Worm (Caenorhabditis elegans) whole organism, young adult: Measurements from ENCODE around the gene col-129.

Experiments used
- B0261.1 ChIP-seq: sonication (generic microtip); optimal IDR thresholded peaks from 2 replicates; lab custom pipeline; 2016; ENCODE audit warnings: mild to moderate bottlenecking, missing genetic modification characterization, moderate library complexity, missing compliant biosample characterization
- K11D2.4 ChIP-seq: fragments of 200-800 bp; sonication (Bioruptor generic); IDR thresholded peaks from 2 replicates; pipeline ENCODE4 v1.3.6; 2022; ENCODE audit warnings: missing genetic modification reagents, missing genetic modification characterization, missing compliant biosample characterization
- T07F8.4 ChIP-seq: sonication (generic microtip); optimal IDR thresholded peaks from 2 replicates; lab custom pipeline; 2016; ENCODE audit warnings: mild to moderate bottlenecking, missing genetic modification characterization, moderate library complexity, missing compliant biosample characterization
- T26A5.8 ChIP-seq: sonication (generic microtip); optimal IDR thresholded peaks from 2 replicates; lab custom pipeline; 2016; ENCODE audit warnings: missing genetic modification characterization, missing compliant biosample characterization
- Y53G8AR.9 ChIP-seq: fragments of 200-800 bp; sonication (Bioruptor generic); conservative IDR thresholded peaks from 2 replicates; pipeline ENCODE4 v1.3.6; 2022; ENCODE audit warnings: missing genetic modification reagents, missing genetic modification characterization, missing compliant biosample characterization
- Y67H2A.10 ChIP-seq: fragments of 200-800 bp; sonication (Bioruptor generic); conservative IDR thresholded peaks from 2 replicates; pipeline ENCODE4 v1.3.6; 2022; ENCODE audit warnings: missing genetic modification reagents, missing genetic modification characterization, missing compliant biosample characterization
- aptf-3 ChIP-seq: fragments of 200-800 bp; sonication (Bioruptor generic); IDR thresholded peaks from 2 replicates; pipeline ENCODE4 v1.3.6; 2022; ENCODE audit warnings: missing genetic modification characterization, missing compliant biosample characterization
- athp-1 ChIP-seq: sonication (generic microtip); optimal IDR thresholded peaks from 2 replicates; lab custom pipeline; 2017; ENCODE audit warnings: mild to moderate bottlenecking, missing genetic modification characterization, missing compliant biosample characterization
- attf-5 ChIP-seq: fragments of 200-800 bp; sonication (Bioruptor generic); optimal IDR thresholded peaks from 2 replicates; lab custom pipeline; 2018; ENCODE audit warnings: mild to moderate bottlenecking, missing genetic modification characterization, missing compliant biosample characterization
- ccch-3 ChIP-seq: fragments of 200-800 bp; sonication (Bioruptor generic); optimal IDR thresholded peaks from 2 replicates; lab custom pipeline; 2018; ENCODE audit warnings: mild to moderate bottlenecking, missing genetic modification characterization, missing compliant biosample characterization
- ceh-100 ChIP-seq: fragments of 200-800 bp; sonication (Bioruptor generic); IDR thresholded peaks from 2 replicates; pipeline ENCODE4 v1.3.6; 2022; ENCODE audit warnings: missing genetic modification reagents, missing genetic modification characterization, missing compliant biosample characterization
- dox-1 ChIP-seq: fragments of 200-800 bp; sonication (Bioruptor generic); IDR thresholded peaks from 2 replicates; pipeline ENCODE4 v1.3.6; 2022; ENCODE audit warnings: missing genetic modification reagents, missing genetic modification characterization, missing compliant biosample characterization
- efl-1 ChIP-seq: fragments of 150-350 bp; optimal IDR thresholded peaks from 2 replicates; lab custom pipeline; 2014; ENCODE audit warnings: missing biosample characterization, missing genetic modification reagents, missing genetic modification characterization
- egl-18 ChIP-seq: fragments of 200-800 bp; sonication (Bioruptor generic); IDR thresholded peaks from 2 replicates; pipeline ENCODE4 v1.3.6; 2022; ENCODE audit warnings: missing genetic modification reagents, missing genetic modification characterization, missing compliant biosample characterization
- ets-4 ChIP-seq: fragments of 200-800 bp; sonication (Bioruptor generic); optimal IDR thresholded peaks from 2 replicates; lab custom pipeline; 2018; ENCODE audit warnings: mild to moderate bottlenecking, missing genetic modification characterization, missing compliant biosample characterization
- hmg-20 ChIP-seq: fragments of 200-800 bp; sonication (Bioruptor generic); IDR thresholded peaks from 2 replicates; pipeline ENCODE4 v1.3.6; 2022; ENCODE audit warnings: missing genetic modification reagents, missing genetic modification characterization, missing compliant biosample characterization
- hrde-1 ChIP-seq: sonication (generic microtip); optimal IDR thresholded peaks from 2 replicates; lab custom pipeline; 2016; ENCODE audit warnings: missing genetic modification characterization, mild to moderate bottlenecking, missing compliant biosample characterization, moderate library complexity, missing genotype, missing genetic modification reagents, borderline replicate concordance
- lin-35 ChIP-seq, 3 experiments: fragments of 150-350 bp in 2 of 3; sonication (generic microtip) in 1 of 3; optimal IDR thresholded peaks; 2 replicates each; lab custom pipeline; 2014 to 2018; ENCODE audit warnings: missing biosample characterization in 3 of 3, missing genetic modification characterization in 3 of 3, missing genetic modification reagents in 3 of 3
- lin-40 ChIP-seq: sonication (generic microtip); optimal IDR thresholded peaks from 2 replicates; lab custom pipeline; 2016; ENCODE audit warnings: missing genetic modification characterization, mild to moderate bottlenecking, missing compliant biosample characterization, missing genotype, missing genetic modification reagents
- lin-54 ChIP-seq: fragments of 200-800 bp; sonication (Bioruptor generic); optimal IDR thresholded peaks from 2 replicates; lab custom pipeline; 2018; ENCODE audit warnings: mild to moderate bottlenecking, missing genetic modification characterization, missing compliant biosample characterization
- lir-1 ChIP-seq: fragments of 200-800 bp; sonication (Bioruptor generic); conservative IDR thresholded peaks from 2 replicates; pipeline ENCODE4 v1.3.6; 2022; ENCODE audit warnings: missing genetic modification reagents, missing genetic modification characterization, missing compliant biosample characterization
- madf-6 ChIP-seq: fragments of 200-800 bp; sonication (Bioruptor generic); IDR thresholded peaks from 2 replicates; pipeline ENCODE4 v1.3.6; 2022; ENCODE audit warnings: missing genetic modification reagents, missing genetic modification characterization, missing compliant biosample characterization
- mcd-1 ChIP-seq: fragments of 200-800 bp; sonication (Bioruptor generic); IDR thresholded peaks from 2 replicates; pipeline ENCODE4 v1.3.6; 2022; ENCODE audit warnings: missing genetic modification reagents, missing genetic modification characterization, missing compliant biosample characterization
- mes-4 ChIP-seq: sonication (generic microtip); optimal IDR thresholded peaks from 2 replicates; lab custom pipeline; 2016; ENCODE audit warnings: missing genotype, missing genetic modification characterization, missing compliant biosample characterization
- nfya-2 ChIP-seq: fragments of 200-800 bp; sonication (Bioruptor generic); IDR thresholded peaks from 2 replicates; pipeline ENCODE4 v1.3.6; 2022; ENCODE audit warnings: missing genetic modification reagents, missing genetic modification characterization, missing compliant biosample characterization
- nfyb-1 ChIP-seq: fragments of 200-800 bp; sonication (Bioruptor generic); IDR thresholded peaks from 2 replicates; pipeline ENCODE4 v1.3.6; 2022; ENCODE audit warnings: missing genetic modification reagents, missing genetic modification characterization, missing compliant biosample characterization
- nhr-90 ChIP-seq: sonication (generic microtip); optimal IDR thresholded peaks from 2 replicates; lab custom pipeline; 2016; ENCODE audit warnings: missing genotype, mild to moderate bottlenecking, missing genetic modification characterization, missing compliant biosample characterization
- rcor-1 ChIP-seq: fragments of 200-800 bp; sonication (Bioruptor generic); IDR thresholded peaks from 2 replicates; pipeline ENCODE4 v1.3.6; 2022; ENCODE audit warnings: missing genetic modification reagents, missing genetic modification characterization, missing compliant biosample characterization
- snpc-1.3 ChIP-seq: sonication (generic microtip); optimal IDR thresholded peaks from 2 replicates; lab custom pipeline; 2017; ENCODE audit warnings: missing genetic modification characterization, mild to moderate bottlenecking, missing compliant biosample characterization, antibody characterized with exemption, moderate library complexity, missing genotype, missing genetic modification reagents; ENCODE audit not compliant: insufficient read depth
- snpc-4 ChIP-seq, 5 experiments: fragments of 150-350 bp in 1 of 5; sonication (generic microtip) in 4 of 5; optimal IDR thresholded peaks; 2 replicates each; lab custom pipeline; 2014 to 2018; ENCODE audit warnings: missing genetic modification characterization in 5 of 5, missing biosample characterization in 3 of 5, antibody characterized with exemption in 2 of 5, mild to moderate bottlenecking in 2 of 5, missing compliant biosample characterization in 2 of 5, missing genotype in 2 of 5, moderate library complexity in 2 of 5, missing genetic modification reagents in 1 of 5
- zfh-2 ChIP-seq: fragments of 200-800 bp; sonication (Bioruptor generic); conservative IDR thresholded peaks from 2 replicates; pipeline ENCODE4 v1.3.6; 2022; ENCODE audit warnings: missing genetic modification reagents, missing genetic modification characterization, missing compliant biosample characterization
- ztf-18 ChIP-seq: sonication (generic microtip); optimal IDR thresholded peaks from 2 replicates; lab custom pipeline; 2016; ENCODE audit warnings: missing genotype, mild to moderate bottlenecking, missing genetic modification characterization, missing compliant biosample characterization
- ztf-26 ChIP-seq: sonication (generic microtip); optimal IDR thresholded peaks from 2 replicates; lab custom pipeline; 2017; ENCODE audit warnings: missing genetic modification characterization, missing compliant biosample characterization

The col-129 gene

ce11 chrIV:12085120-12085519 lies 25.1 kb downstream of the col-129 start, which contains the start of gene rbm-34:
Gene rbm-34, plus strand, starts transcription at chrIV:12085420.
- TF ChIP-seq athp-1 (tag; lab: Kevin White, UChicago) = no peak
- no peak for TF ChIP-seq ccch-3 (GFP tag; lab: Kevin White, UChicago)
- no peak for TF ChIP-seq T07F8.4 (tag; lab: Kevin White, UChicago)
- no peak for TF ChIP-seq rcor-1 (GFP tag; lab: Robert Waterston, UW)
- no peak for TF ChIP-seq zfh-2 (GFP tag; lab: Robert Waterston, UW)
- TF ChIP-seq snpc-4 (GFP tag; optimal IDR thresholded peaks at IDR 0.05; lab: Kevin White, UChicago) = no peak
- TF ChIP-seq snpc-4 (tag; optimal IDR thresholded peaks at IDR 0.05; lab: Kevin White, UChicago) = no peak
- no peak for TF ChIP-seq snpc-1.3 (tag; lab: Kevin White, UChicago)
- TF ChIP-seq mes-4 = no peak

DNA sequence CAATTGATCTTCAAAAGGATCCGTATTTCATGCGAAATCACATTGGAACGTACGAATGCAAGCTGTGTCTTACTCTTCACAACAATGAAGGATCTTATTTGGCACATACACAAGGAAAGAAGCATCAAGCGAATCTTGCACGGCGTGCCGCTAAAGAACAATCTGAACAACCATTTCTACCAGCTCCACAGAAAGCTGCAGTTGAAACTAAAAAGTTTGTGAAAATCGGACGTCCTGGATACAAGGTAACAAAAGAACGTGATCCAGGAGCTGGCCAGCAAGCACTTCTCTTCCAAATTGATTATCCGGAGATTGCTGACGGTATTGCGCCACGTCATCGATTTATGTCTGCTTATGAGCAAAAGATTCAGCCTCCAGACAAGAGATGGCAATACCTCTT lies 25.7 kb downstream of the col-129 start:
- TF ChIP-seq hrde-1 = peak; percentile 65
- peak; percentile 20; the same call in 1 of the 2 replicates for TF ChIP-seq dox-1 (GFP tag; lab: Robert Waterston, UW)
- no peak for TF ChIP-seq ets-4
- no peak for TF ChIP-seq nfya-2 (GFP tag; lab: Robert Waterston, UW)

- TF ChIP-seq lir-1 = no peak
- TF ChIP-seq nhr-90 (tag; lab: Kevin White, UChicago) = no peak
- TF ChIP-seq nfyb-1 = no peak
- no peak for TF ChIP-seq efl-1
- TF ChIP-seq Y53G8AR.9 (GFP tag; lab: Robert Waterston, UW) = 0 out of 2 replicates have a peak, but pooled peaks have one; percentile 27
- no peak for TF ChIP-seq Y67H2A.10 (GFP tag; lab: Robert Waterston, UW)
- TF ChIP-seq attf-5 (GFP tag; lab: Kevin White, UChicago) = no peak
- no peak for TF ChIP-seq ceh-100 (GFP tag; lab: Robert Waterston, UW)
- no peak for TF ChIP-seq K11D2.4 (GFP tag; lab: Robert Waterston, UW)
- TF ChIP-seq, all 124 proteins: peak for 1
Observed at ce11 chrIV:12084178-12084577, 26.1 kb downstream of the col-129 start, which contains the start of gene repo-1. Gene repo-1, plus strand, starts transcription at chrIV:12084478.

ce11 chrIV:12080807-12081206 lies 29.4 kb downstream of the col-129 start:
- no peak for TF ChIP-seq zfh-2 (GFP tag; lab: Robert Waterston, UW)
- no peak for TF ChIP-seq lin-40 (tag; lab: Kevin White, UChicago)
- TF ChIP-seq T26A5.8 (tag; lab: Kevin White, UChicago) = no peak
- TF ChIP-seq egl-18 (GFP tag; lab: Robert Waterston, UW) = no peak
- no peak for TF ChIP-seq hmg-20 (GFP tag; lab: Robert Waterston, UW)
- no peak for TF ChIP-seq lin-54 (GFP tag; lab: Kevin White, UChicago)
- TF ChIP-seq ztf-26 (tag; lab: Kevin White, UChicago) = no peak
- no peak for TF ChIP-seq aptf-3 (GFP tag; lab: Robert Waterston, UW)
- TF ChIP-seq B0261.1 = no peak
- TF ChIP-seq hrde-1 = no peak
- TF ChIP-seq, all 124 proteins: peak for 0

ce11 chrIV:12078907-12079523 lies 31.2 kb downstream of the col-129 start, which contains the start of gene lex-1:
Gene lex-1, plus strand, starts transcription at chrIV:12079473.
- TF ChIP-seq attf-5 (GFP tag; lab: Kevin White, UChicago) = peak; percentile 61
- TF ChIP-seq mcd-1 (GFP tag; lab: Robert Waterston, UW) = peak; percentile 71
- no peak for TF ChIP-seq ztf-18 (tag; lab: Kevin White, UChicago)
- peak in 1 of 3 experiments; percentile 21 for TF ChIP-seq lin-35 (GFP tag; optimal IDR thresholded peaks at IDR 0.05; lab: Kevin White, UChicago)
- no peak for TF ChIP-seq madf-6 (GFP tag; lab: Robert Waterston, UW)
- TF ChIP-seq lin-54 (GFP tag; lab: Kevin White, UChicago) = peak; percentile 26
